Worm (Caenorhabditis elegans) whole organism, L3 larva: ENCODE results near the gene F48E8.2.

ENCODE experiments used
- ZK546.5 ChIP-seq: sonication (generic microtip); optimal IDR thresholded peaks from 2 replicates; lab custom pipeline; 2017; ENCODE audit warnings: missing biosample characterization, missing genetic modification characterization
- ama-1 ChIP-seq: fragments of 150-350 bp; optimal IDR thresholded peaks from 2 replicates; lab custom pipeline; 2018
- ceh-16 ChIP-seq: sonication (generic microtip); optimal IDR thresholded peaks from 2 replicates; lab custom pipeline; 2017; ENCODE audit warnings: missing biosample characterization, missing genetic modification characterization
- ceh-28 ChIP-seq: fragments of 150-350 bp; optimal IDR thresholded peaks from 2 replicates; lab custom pipeline; 2014; ENCODE audit warnings: missing biosample characterization, missing genetic modification reagents, missing genetic modification characterization
- ceh-82 ChIP-seq: fragments of 150-350 bp; optimal IDR thresholded peaks from 2 replicates; lab custom pipeline; 2014; ENCODE audit warnings: missing biosample characterization, missing genetic modification characterization
- ceh-9 ChIP-seq: sonication (generic microtip); optimal IDR thresholded peaks from 2 replicates; lab custom pipeline; 2018; ENCODE audit warnings: missing biosample characterization, missing genetic modification characterization
- daf-12 ChIP-seq: fragments of 150-350 bp; optimal IDR thresholded peaks from 2 replicates; lab custom pipeline; 2014; ENCODE audit warnings: missing biosample characterization, missing genetic modification reagents, missing genetic modification characterization
- egl-27 ChIP-seq: sonication (generic microtip); optimal IDR thresholded peaks from 4 replicates; lab custom pipeline; 2017; ENCODE audit warnings: missing biosample characterization, missing genetic modification reagents, missing genetic modification characterization
- egl-5 ChIP-seq: fragments of 150-350 bp; optimal IDR thresholded peaks from 2 replicates; lab custom pipeline; 2017; ENCODE audit warnings: missing biosample characterization, missing genetic modification reagents, missing genetic modification characterization, inconsistent platforms
- elt-1 ChIP-seq: fragments of 150-350 bp; optimal IDR thresholded peaks from 2 replicates; lab custom pipeline; 2014; ENCODE audit warnings: missing biosample characterization, missing genetic modification characterization
- elt-2 ChIP-seq: sonication (generic microtip); optimal IDR thresholded peaks from 2 replicates; lab custom pipeline; 2016; ENCODE audit warnings: missing genetic modification reagents, mild to moderate bottlenecking, missing genetic modification characterization, missing compliant biosample characterization
- elt-3 ChIP-seq, 3 experiments: fragments of 150-350 bp in 1 of 3; sonication (generic microtip) in 2 of 3; optimal IDR thresholded peaks; 2 replicates in 2 of 3; 4 replicates in 1 of 3; lab custom pipeline; 2014 to 2017; ENCODE audit warnings: missing biosample characterization in 3 of 3, missing genetic modification characterization in 3 of 3
- eor-1 ChIP-seq, 2 experiments: fragments of 150-350 bp; optimal IDR thresholded peaks; 2 replicates each; lab custom pipeline; 2014 to 2018; ENCODE audit warnings: missing biosample characterization in 2 of 2, missing genetic modification characterization in 2 of 2
- fkh-10 ChIP-seq: sonication (generic microtip); optimal IDR thresholded peaks from 2 replicates; lab custom pipeline; 2017; ENCODE audit warnings: missing biosample characterization, missing genetic modification reagents, missing genetic modification characterization
- fkh-2 ChIP-seq: fragments of 150-350 bp; optimal IDR thresholded peaks from 2 replicates; lab custom pipeline; 2014; ENCODE audit warnings: missing biosample characterization, missing genetic modification reagents, missing genetic modification characterization
- hmg-11 ChIP-seq: sonication (generic microtip); optimal IDR thresholded peaks from 2 replicates; lab custom pipeline; 2016; ENCODE audit warnings: missing genetic modification characterization, missing compliant biosample characterization
- jun-1 ChIP-seq: fragments of 150-350 bp; optimal IDR thresholded peaks from 2 replicates; lab custom pipeline; 2014; ENCODE audit warnings: missing biosample characterization, missing genetic modification reagents, missing genetic modification characterization
- lin-15B ChIP-seq: fragments of 150-350 bp; optimal IDR thresholded peaks from 2 replicates; lab custom pipeline; 2014; ENCODE audit warnings: missing biosample characterization, missing genetic modification characterization
- lin-39 ChIP-seq: fragments of 150-350 bp; optimal IDR thresholded peaks from 2 replicates; lab custom pipeline; 2018; ENCODE audit warnings: missing biosample characterization, missing genetic modification reagents, missing genetic modification characterization
- lsy-12 ChIP-seq: sonication (generic microtip); optimal IDR thresholded peaks from 2 replicates; lab custom pipeline; 2016; ENCODE audit warnings: mild to moderate bottlenecking, missing genetic modification characterization, missing compliant biosample characterization
- mdl-1 ChIP-seq: fragments of 150-350 bp; optimal IDR thresholded peaks from 2 replicates; lab custom pipeline; 2014; ENCODE audit warnings: missing biosample characterization, missing genetic modification characterization
- nfya-1 ChIP-seq: sonication (generic microtip); optimal IDR thresholded peaks from 2 replicates; lab custom pipeline; 2017; ENCODE audit warnings: missing genetic modification characterization, mild to moderate bottlenecking, missing compliant biosample characterization, antibody characterized with exemption, moderate library complexity; ENCODE audit not compliant: insufficient read depth
- nhr-11 ChIP-seq: fragments of 150-350 bp; optimal IDR thresholded peaks from 2 replicates; lab custom pipeline; 2014; ENCODE audit warnings: missing biosample characterization, missing genetic modification characterization
- nhr-12 ChIP-seq: fragments of 150-350 bp; optimal IDR thresholded peaks from 2 replicates; lab custom pipeline; 2014; ENCODE audit warnings: missing biosample characterization, missing genetic modification characterization
- nhr-23 ChIP-seq: fragments of 150-350 bp; optimal IDR thresholded peaks from 2 replicates; lab custom pipeline; 2014; ENCODE audit warnings: missing biosample characterization, missing genetic modification reagents, missing genetic modification characterization
- nhr-237 ChIP-seq: fragments of 150-350 bp; optimal IDR thresholded peaks from 2 replicates; lab custom pipeline; 2014; ENCODE audit warnings: missing biosample characterization, missing genetic modification characterization
- nhr-25 ChIP-seq: sonication (generic microtip); optimal IDR thresholded peaks from 2 replicates; lab custom pipeline; 2017; ENCODE audit warnings: missing biosample characterization, missing genetic modification characterization
- nhr-28 ChIP-seq: fragments of 150-350 bp; optimal IDR thresholded peaks from 2 replicates; lab custom pipeline; 2014; ENCODE audit warnings: missing biosample characterization, missing genetic modification characterization
- nhr-43 ChIP-seq: sonication (generic microtip); optimal IDR thresholded peaks from 2 replicates; lab custom pipeline; 2016; ENCODE audit warnings: mild to moderate bottlenecking, missing genetic modification characterization, missing compliant biosample characterization; ENCODE audit not compliant: poor library complexity, severe bottlenecking
- nhr-67 ChIP-seq: fragments of 150-350 bp; optimal IDR thresholded peaks from 2 replicates; lab custom pipeline; 2014; ENCODE audit warnings: missing biosample characterization, missing genetic modification characterization
- nhr-76 ChIP-seq: fragments of 150-350 bp; sonication (generic microtip); optimal IDR thresholded peaks from 5 replicates; lab custom pipeline; 2014; ENCODE audit warnings: missing biosample characterization, missing genetic modification characterization
- nhr-77 ChIP-seq: fragments of 150-350 bp; optimal IDR thresholded peaks from 2 replicates; lab custom pipeline; 2014; ENCODE audit warnings: missing biosample characterization, missing genetic modification characterization
- pha-4 ChIP-seq: fragments of 150-350 bp; optimal IDR thresholded peaks from 2 replicates; lab custom pipeline; 2014; ENCODE audit warnings: missing biosample characterization, missing genetic modification reagents, missing genetic modification characterization
- pqm-1 ChIP-seq: fragments of 150-350 bp; optimal IDR thresholded peaks from 2 replicates; lab custom pipeline; 2017; ENCODE audit warnings: missing biosample characterization, missing genetic modification characterization, inconsistent platforms
- sea-2 ChIP-seq: fragments of 150-350 bp; sonication (generic microtip); optimal IDR thresholded peaks from 4 replicates; lab custom pipeline; 2014; ENCODE audit warnings: missing biosample characterization, missing genetic modification reagents, missing genetic modification characterization
- skn-1 ChIP-seq: fragments of 150-350 bp; optimal IDR thresholded peaks from 2 replicates; lab custom pipeline; 2014; ENCODE audit warnings: missing biosample characterization, missing genetic modification characterization
- snpc-4 ChIP-seq: fragments of 150-350 bp; optimal IDR thresholded peaks from 2 replicates; lab custom pipeline; 2014; ENCODE audit warnings: missing biosample characterization, missing genetic modification characterization
- tbx-2 ChIP-seq: sonication (generic microtip); optimal IDR thresholded peaks from 2 replicates; lab custom pipeline; 2016; ENCODE audit warnings: mild to moderate bottlenecking, missing genetic modification characterization, missing compliant biosample characterization
- unc-62 ChIP-seq: fragments of 150-350 bp; sonication (generic microtip); optimal IDR thresholded peaks from 4 replicates; lab custom pipeline; 2014; ENCODE audit warnings: missing biosample characterization, missing genetic modification reagents, missing genetic modification characterization
- zag-1 ChIP-seq: fragments of 150-350 bp; optimal IDR thresholded peaks from 2 replicates; lab custom pipeline; 2014; ENCODE audit warnings: missing biosample characterization, missing genetic modification characterization
- ztf-11 ChIP-seq: fragments of 150-350 bp; optimal IDR thresholded peaks from 2 replicates; lab custom pipeline; 2014; ENCODE audit warnings: missing biosample characterization, missing genetic modification characterization
- ztf-4 ChIP-seq: fragments of 150-350 bp; optimal IDR thresholded peaks from 2 replicates; lab custom pipeline; 2014; ENCODE audit warnings: missing biosample characterization, missing genetic modification characterization

The F48E8.2 gene

DNA sequence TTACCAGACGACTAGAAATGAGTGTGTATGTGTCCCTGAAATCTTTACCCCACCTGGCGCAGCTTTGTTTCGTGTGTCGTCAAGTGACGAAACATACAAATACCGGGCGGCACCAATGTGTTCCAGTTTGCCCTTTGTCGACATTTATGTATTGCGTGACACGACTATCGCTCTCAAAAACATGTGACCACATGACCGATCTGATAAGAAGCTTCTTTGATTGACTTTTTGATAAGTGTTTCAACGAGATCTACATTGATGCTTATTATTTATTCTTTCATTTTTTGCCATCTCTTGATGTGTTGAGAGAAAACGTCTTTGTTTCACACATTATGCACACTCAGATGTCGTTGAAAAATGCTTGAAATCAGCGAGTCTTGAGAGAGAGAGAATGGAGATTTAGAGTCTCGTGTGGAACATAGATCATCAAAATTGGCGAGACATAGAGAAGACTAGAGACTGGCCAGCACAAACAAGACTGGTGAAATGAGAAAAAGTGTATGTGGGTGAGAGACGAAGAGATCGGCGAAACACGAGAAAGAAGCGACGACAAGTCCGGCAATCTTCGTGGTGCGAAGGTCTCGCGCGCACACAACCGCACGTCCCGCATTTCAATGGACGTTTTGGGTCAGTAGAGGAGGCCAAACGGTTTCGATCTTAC, 38.9 kb downstream of the F48E8.2 start:
- TF ChIP-seq ceh-9 (no peak), mdl-1 (tag; lab: Kevin White, UChicago) (peak; percentile 41), nhr-12 (tag; lab: Kevin White, UChicago) (no peak), pha-4 (tag; lab: Kevin White, UChicago) (peak; percentile 64), nhr-11 (tag; lab: Kevin White, UChicago) (peak; percentile 8), fkh-10 (GFP tag; lab: Kevin White, UChicago) (peak; percentile 53), egl-5 (tag; lab: Kevin White, UChicago) (no peak), sea-2 (no peak), nhr-77 (tag; lab: Kevin White, UChicago) (no peak), hmg-11 (tag; lab: Kevin White, UChicago) (peak; percentile 51), egl-27 (tag; lab: Kevin White, UChicago) (no peak), ztf-11 (no peak), nhr-25 (peak; percentile 63), fkh-2 (tag; lab: Kevin White, UChicago) (no peak), nhr-237 (tag; lab: Kevin White, UChicago) (no peak), ceh-16 (no peak), elt-1 (tag; lab: Kevin White, UChicago) (peak; percentile 92), ZK546.5 (tag; lab: Kevin White, UChicago) (no peak), lin-15B (tag; lab: Kevin White, UChicago) (peak; percentile 19), nhr-43 (tag; lab: Kevin White, UChicago) (peak; percentile 72), nfya-1 (tag; lab: Kevin White, UChicago) (peak; percentile 53), eor-1 (tag; optimal IDR thresholded peaks at IDR 0.05; lab: Kevin White, UChicago) (no peak), ceh-28 (tag; lab: Kevin White, UChicago) (no peak), unc-62 (peak; percentile 3), nhr-76 (tag; lab: Kevin White, UChicago) (no peak), tbx-2 (tag; lab: Kevin White, UChicago) (no peak), nhr-23 (tag; lab: Kevin White, UChicago) (peak; percentile 85), nhr-67 (tag; lab: Kevin White, UChicago) (no peak), snpc-4 (tag; lab: Kevin White, UChicago) (peak; percentile 39), daf-12 (tag; lab: Kevin White, UChicago) (no peak), lsy-12 (tag; lab: Kevin White, UChicago) (peak; percentile 39), lin-39 (tag; lab: Kevin White, UChicago) (peak; percentile 29), zag-1 (no peak), ama-1 (lab: Kevin White, UChicago) (peak; percentile 44), pqm-1 (tag; lab: Kevin White, UChicago) (peak; percentile 82), ztf-4 (tag; lab: Kevin White, UChicago) (no peak), ceh-82 (no peak), jun-1 (tag; lab: Kevin White, UChicago) (peak; percentile 28), skn-1 (peak; percentile 57), elt-2 (tag; lab: Kevin White, UChicago) (peak; percentile 93)

DNA sequence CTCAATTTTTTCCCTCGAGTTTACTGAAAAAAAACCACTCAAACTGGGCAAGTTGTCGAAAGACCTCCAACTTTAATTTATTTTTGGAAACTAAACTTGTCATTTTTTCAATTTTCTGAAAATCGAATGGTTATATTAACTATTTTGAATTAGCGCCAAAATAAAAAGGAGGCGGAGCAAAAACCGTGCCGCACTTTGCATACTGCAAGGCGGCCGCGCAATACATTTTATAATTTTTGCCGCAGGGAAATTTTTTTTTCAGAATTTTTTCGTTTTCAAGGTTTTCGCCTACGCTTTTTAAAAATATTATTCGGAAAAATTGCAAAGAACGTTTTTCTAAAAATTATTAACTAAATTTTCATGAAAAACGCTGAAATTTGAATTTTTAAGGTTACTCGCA, 39.5 kb downstream of the F48E8.2 start:
- TF ChIP-seq hmg-11 (tag; lab: Kevin White, UChicago): no peak
- no peak for TF ChIP-seq ama-1 (lab: Kevin White, UChicago)
- TF ChIP-seq elt-2 (tag; lab: Kevin White, UChicago): no peak
- no peak for TF ChIP-seq egl-5 (tag; lab: Kevin White, UChicago)

DNA sequence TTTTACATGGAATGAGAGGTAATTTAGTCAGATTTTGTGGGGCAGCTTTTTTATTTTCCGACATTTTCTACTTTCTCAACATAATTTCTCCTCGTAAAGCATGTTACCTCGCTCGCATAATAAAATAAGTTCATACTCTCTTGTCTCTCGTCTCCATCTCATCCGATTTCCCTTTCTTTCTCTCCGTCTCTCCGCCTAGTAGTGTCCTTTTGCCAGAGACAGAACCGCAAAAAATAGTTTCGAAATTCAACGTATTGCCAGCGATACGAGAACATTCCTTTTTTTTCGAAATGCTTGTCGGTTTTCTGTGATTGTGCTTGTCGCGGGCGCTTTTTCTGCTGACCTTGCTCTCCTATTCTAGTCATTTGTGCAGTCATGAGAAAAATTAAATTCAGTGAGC, 40.0 kb downstream of the F48E8.2 start:
- TF ChIP-seq ztf-4 (tag; lab: Kevin White, UChicago) (peak; percentile 44), nhr-11 (tag; lab: Kevin White, UChicago) (no peak), fkh-10 (GFP tag; lab: Kevin White, UChicago) (peak; percentile 29), ceh-28 (tag; lab: Kevin White, UChicago) (peak; percentile 56), nhr-43 (tag; lab: Kevin White, UChicago) (peak; percentile 28), nfya-1 (tag; lab: Kevin White, UChicago) (peak; percentile 70), ceh-82 (no peak), unc-62 (no peak), skn-1 (peak; percentile 15), lin-39 (tag; lab: Kevin White, UChicago) (peak; percentile 4), lin-15B (tag; lab: Kevin White, UChicago) (peak; percentile 25), nhr-23 (tag; lab: Kevin White, UChicago) (peak; percentile 45), nhr-28 (tag; lab: Kevin White, UChicago) (no peak), tbx-2 (tag; lab: Kevin White, UChicago) (no peak), hmg-11 (tag; lab: Kevin White, UChicago) (peak; percentile 28), elt-3 (tag; optimal IDR thresholded peaks at IDR 0.05; lab: Kevin White, UChicago) (peak in 1 of 3 experiments; percentile 38), jun-1 (tag; lab: Kevin White, UChicago) (peak; percentile 77), lsy-12 (tag; lab: Kevin White, UChicago) (peak; percentile 40), egl-5 (tag; lab: Kevin White, UChicago) (peak; percentile 12), pqm-1 (tag; lab: Kevin White, UChicago) (peak; percentile 34), ama-1 (lab: Kevin White, UChicago) (peak; percentile 98), snpc-4 (tag; lab: Kevin White, UChicago) (peak; percentile 56), elt-2 (tag; lab: Kevin White, UChicago) (peak; percentile 56), nhr-25 (peak; percentile 90), nhr-12 (tag; lab: Kevin White, UChicago) (no peak)
